Fruit fly (Drosophila melanogaster): Measurements from ENCODE around the gene CG46320.

dm6 chr3L:5751740-5752579 lies 88.0 kb downstream of the CG46320 start, which contains the start of gene DnaJ-1:
- TF ChIP-seq usp (GFP tag; optimal IDR thresholded peaks at IDR 0.05) (no peak), dl (GFP tag; optimal IDR thresholded peaks at IDR 0.05; ENCODE audit: insufficient read depth in 1 of 2, partially characterized antibody in 2 of 2) (no peak), psq (GFP tag; optimal IDR thresholded peaks at IDR 0.05) (no peak), pan (optimal IDR thresholded peaks at IDR 0.05) (no peak), CG32264 (GFP tag; optimal IDR thresholded peaks at IDR 0.05) (peak; percentile 10)
